Fruit fly (Drosophila melanogaster) whole organism, embryonic: ENCODE results near the gene dsx-c73A.

Experiments
- CG10543 ChIP-seq: fragments of 200-800 bp; sonication (Bioruptor generic); optimal IDR thresholded peaks from 3 replicates; lab custom pipeline; 2017; ENCODE audit warnings: missing biosample characterization, mild to moderate bottlenecking, missing genetic modification characterization, moderate library complexity
- CG12219 ChIP-seq: fragments of 200-800 bp; sonication (Bioruptor generic); optimal IDR thresholded peaks from 3 replicates; lab custom pipeline; 2018; ENCODE audit warnings: missing biosample characterization, mild to moderate bottlenecking, missing genetic modification characterization
- CG12391 ChIP-seq: fragments of 200-800 bp; sonication (Bioruptor generic); optimal IDR thresholded peaks from 3 replicates; lab custom pipeline; 2018; ENCODE audit warnings: missing biosample characterization, mild to moderate bottlenecking, missing genetic modification characterization, moderate library complexity
- CG14710 ChIP-seq: fragments of 200-800 bp; sonication (Bioruptor generic); optimal IDR thresholded peaks from 3 replicates; lab custom pipeline; 2019; ENCODE audit warnings: missing biosample characterization, mild to moderate bottlenecking, missing genetic modification characterization, moderate library complexity
- CG1603 ChIP-seq: fragments of 200-800 bp; sonication (Bioruptor generic); optimal IDR thresholded peaks from 2 replicates; lab custom pipeline; 2019; ENCODE audit warnings: missing biosample characterization, mild to moderate bottlenecking, missing genetic modification characterization, moderate library complexity
- CG17328 ChIP-seq: fragments of 200-800 bp; sonication (Bioruptor generic); IDR thresholded peaks from 2 replicates; pipeline ENCODE4 v1.3.6; 2022; ENCODE audit warnings: missing biosample characterization, missing genetic modification characterization
- CG2199 ChIP-seq: fragments of 200-800 bp; sonication (Bioruptor generic); IDR thresholded peaks from 3 replicates; pipeline ENCODE4 v1.3.6; 2022; ENCODE audit warnings: missing biosample characterization, missing genetic modification characterization
- CG30403 ChIP-seq: fragments of 200-800 bp; sonication (Bioruptor generic); optimal IDR thresholded peaks from 3 replicates; lab custom pipeline; 2016; ENCODE audit warnings: missing biosample characterization, missing genetic modification characterization
- CG4360 ChIP-seq: fragments of 200-800 bp; sonication (Bioruptor generic); IDR thresholded peaks from 2 replicates; pipeline ENCODE4 v1.3.6; 2022; ENCODE audit warnings: missing biosample characterization, missing genetic modification characterization
- CG4854 ChIP-seq: fragments of 200-800 bp; sonication (Bioruptor generic); optimal IDR thresholded peaks from 2 replicates; lab custom pipeline; 2016; ENCODE audit warnings: missing biosample characterization, missing genetic modification characterization, inconsistent platforms
- CG6813 ChIP-seq: fragments of 200-800 bp; sonication (Bioruptor generic); optimal IDR thresholded peaks from 2 replicates; lab custom pipeline; 2017; ENCODE audit warnings: missing biosample characterization, missing genetic modification characterization, mild to moderate bottlenecking, moderate library complexity, missing genetic modification reagents
- CG7271 ChIP-seq: fragments of 200-800 bp; sonication (Bioruptor generic); optimal IDR thresholded peaks from 2 replicates; lab custom pipeline; 2018; ENCODE audit warnings: missing biosample characterization, mild to moderate bottlenecking, missing genetic modification characterization, moderate library complexity
- CG9876 ChIP-seq: fragments of 200-800 bp; sonication (Bioruptor generic); optimal IDR thresholded peaks from 2 replicates; lab custom pipeline; 2016; ENCODE audit warnings: missing biosample characterization, missing genetic modification characterization
- E2f1 ChIP-seq: fragments of 200-800 bp; sonication (Bioruptor generic); IDR thresholded peaks from 2 replicates; pipeline ENCODE4 v1.3.6; 2022; ENCODE audit warnings: missing biosample characterization, missing genetic modification characterization
- Elba2 ChIP-seq: fragments of 200-800 bp; sonication (Bioruptor generic); optimal IDR thresholded peaks from 3 replicates; lab custom pipeline; 2016; ENCODE audit warnings: missing biosample characterization, missing genetic modification characterization
- Hey ChIP-seq: fragments of 200-800 bp; sonication (Bioruptor generic); optimal IDR thresholded peaks from 3 replicates; lab custom pipeline; 2018; ENCODE audit warnings: missing biosample characterization, mild to moderate bottlenecking, missing genetic modification characterization
- Kr ChIP-seq: fragments of 200-800 bp; sonication (Bioruptor generic); optimal IDR thresholded peaks from 2 replicates; lab custom pipeline; 2017; ENCODE audit warnings: missing biosample characterization, mild to moderate bottlenecking, missing genetic modification characterization
- MBD-R2 ChIP-seq: fragments of 200-800 bp; sonication (Bioruptor generic); IDR thresholded peaks from 2 replicates; pipeline ENCODE4 v1.3.6; 2022; ENCODE audit warnings: missing biosample characterization, missing genetic modification characterization
- Med ChIP-seq: fragments of 200-800 bp; sonication (Bioruptor generic); peaks from one replicate; lab custom pipeline; 2016; ENCODE audit warnings: missing biosample characterization, missing genetic modification characterization, mild to moderate bottlenecking, inconsistent platforms, moderate library complexity
- NC2β ChIP-seq: fragments of 200-800 bp; sonication (Bioruptor generic); optimal IDR thresholded peaks from 2 replicates; lab custom pipeline; 2016; ENCODE audit warnings: missing biosample characterization, missing genetic modification characterization
- Stat92E ChIP-seq, 3 experiments: fragments of >200 bp in 2 of 3; fragments of 200-800 bp in 1 of 3; sonication (Bioruptor generic) in 1 of 3; optimal IDR thresholded peaks; 2 replicates each; lab custom pipeline; 2017 to 2019; ENCODE audit warnings: missing biosample characterization in 3 of 3, missing genetic modification characterization in 3 of 3, mild to moderate bottlenecking in 1 of 3, moderate library complexity in 1 of 3
- Xrp1 ChIP-seq: fragments of 200-800 bp; sonication (Bioruptor generic); IDR thresholded peaks from 2 replicates; pipeline ENCODE4 v1.3.6; 2022; ENCODE audit warnings: missing biosample characterization, missing genetic modification characterization
- YL-1 ChIP-seq: fragments of 200-800 bp; sonication (Bioruptor generic); optimal IDR thresholded peaks from 3 replicates; lab custom pipeline; 2017; ENCODE audit warnings: missing biosample characterization, mild to moderate bottlenecking, missing genetic modification characterization
- abd-A ChIP-seq: fragments of 200-800 bp; sonication (Bioruptor generic); optimal IDR thresholded peaks from 3 replicates; lab custom pipeline; 2019; ENCODE audit warnings: missing biosample characterization, mild to moderate bottlenecking, missing genetic modification characterization, moderate library complexity
- ara ChIP-seq: fragments of 200-800 bp; sonication (Bioruptor generic); IDR thresholded peaks from 2 replicates; pipeline ENCODE4 v1.3.6; 2022; ENCODE audit warnings: missing biosample characterization, missing genetic modification characterization
- ash1 ChIP-seq: fragments of 200-800 bp; sonication (Bioruptor generic); optimal IDR thresholded peaks from 2 replicates; lab custom pipeline; 2018; ENCODE audit warnings: missing biosample characterization, mild to moderate bottlenecking, missing genetic modification characterization
- bowl ChIP-seq: fragments of 200-800 bp; sonication (Bioruptor generic); IDR thresholded peaks from 2 replicates; pipeline ENCODE4 v1.3.6; 2022; ENCODE audit warnings: missing biosample characterization, missing genetic modification characterization
- chinmo ChIP-seq: fragments of 200-800 bp; sonication (Bioruptor generic); IDR thresholded peaks from 4 replicates; pipeline ENCODE4 v1.3.6; 2022; ENCODE audit warnings: missing biosample characterization, missing genetic modification characterization; ENCODE audit not compliant: partially characterized antibody
- chn ChIP-seq: fragments of 200-800 bp; sonication (Bioruptor generic); optimal IDR thresholded peaks from 2 replicates; lab custom pipeline; 2016; ENCODE audit warnings: missing biosample characterization, missing genetic modification characterization
- corto ChIP-seq: fragments of 200-800 bp; sonication (Bioruptor generic); optimal IDR thresholded peaks from 2 replicates; lab custom pipeline; 2016; ENCODE audit warnings: missing biosample characterization, mild to moderate bottlenecking, missing genetic modification characterization, moderate library complexity
- fd102C ChIP-seq: fragments of 200-800 bp; sonication (Bioruptor generic); optimal IDR thresholded peaks from 2 replicates; lab custom pipeline; 2018; ENCODE audit warnings: missing biosample characterization, mild to moderate bottlenecking, missing genetic modification characterization, moderate library complexity
- gcm ChIP-seq: fragments of 200-800 bp; sonication (Bioruptor generic); optimal IDR thresholded peaks from 2 replicates; lab custom pipeline; 2019; ENCODE audit warnings: missing biosample characterization, mild to moderate bottlenecking, missing genetic modification characterization, moderate library complexity
- grau ChIP-seq: fragments of 200-800 bp; optimal IDR thresholded peaks from 3 replicates; lab custom pipeline; 2019; ENCODE audit warnings: missing biosample characterization, mild to moderate bottlenecking, missing genetic modification characterization, moderate library complexity
- insv ChIP-seq, 2 experiments: fragments of 200-800 bp; sonication (Bioruptor generic); optimal IDR thresholded peaks; 3 replicates each; lab custom pipeline; 2016 to 2018; ENCODE audit warnings: missing biosample characterization in 2 of 2, missing genetic modification characterization in 2 of 2
- lola ChIP-seq, 3 experiments: fragments of >200 bp in 2 of 3; fragments of 200-800 bp in 1 of 3; sonication (Bioruptor generic) in 1 of 3; optimal IDR thresholded peaks; 2 replicates each; lab custom pipeline; 2017 to 2019; ENCODE audit warnings: missing biosample characterization in 3 of 3, missing genetic modification characterization in 3 of 3, mild to moderate bottlenecking in 1 of 3, moderate library complexity in 1 of 3
- maf-S ChIP-seq: fragments of 200-800 bp; sonication (Bioruptor generic); optimal IDR thresholded peaks from 2 replicates; lab custom pipeline; 2016; ENCODE audit warnings: missing biosample characterization, missing genetic modification characterization
- prd ChIP-seq, 3 experiments: fragments of >200 bp in 2 of 3; fragments of 200-800 bp in 1 of 3; sonication (Bioruptor generic) in 1 of 3; optimal IDR thresholded peaks in 2 of 3; IDR thresholded peaks in 1 of 3; 2 replicates in 2 of 3; 3 replicates in 1 of 3; pipeline versions ENCODE4 v1.3.6 to Lab custom; 2017 to 2022; ENCODE audit warnings: missing biosample characterization in 1 of 3, missing genetic modification characterization in 1 of 3
- pzg ChIP-seq: fragments of 200-800 bp; sonication (Bioruptor generic); optimal IDR thresholded peaks from 3 replicates; lab custom pipeline; 2018; ENCODE audit warnings: missing biosample characterization, mild to moderate bottlenecking, missing genetic modification characterization, moderate library complexity
- ranshi ChIP-seq: fragments of 200-800 bp; sonication (Bioruptor generic); IDR thresholded peaks from 2 replicates; pipeline ENCODE4 v1.3.6; 2022; ENCODE audit warnings: missing biosample characterization, missing genetic modification characterization
- rib ChIP-seq: fragments of 200-800 bp; sonication (Bioruptor generic); IDR thresholded peaks from 2 replicates; pipeline ENCODE4 v1.3.6; 2022; ENCODE audit warnings: missing biosample characterization, missing genetic modification characterization
- salm ChIP-seq: fragments of 200-800 bp; sonication (Bioruptor generic); optimal IDR thresholded peaks from 2 replicates; lab custom pipeline; 2018; ENCODE audit warnings: missing biosample characterization, mild to moderate bottlenecking, missing genetic modification characterization
- sd ChIP-seq: fragments of 200-800 bp; sonication (Bioruptor generic); optimal IDR thresholded peaks from 3 replicates; lab custom pipeline; 2018; ENCODE audit warnings: missing biosample characterization, mild to moderate bottlenecking, missing genetic modification characterization, moderate library complexity
- sens ChIP-seq: fragments of 200-800 bp; sonication (Bioruptor generic); peaks from one replicate; lab custom pipeline; 2016; ENCODE audit warnings: missing biosample characterization, missing genetic modification characterization
- seq ChIP-seq: fragments of 200-800 bp; sonication (Bioruptor generic); IDR thresholded peaks from 2 replicates; pipeline ENCODE4 v1.3.6; 2022; ENCODE audit warnings: missing biosample characterization, missing genetic modification characterization
- sqz ChIP-seq: fragments of 200-800 bp; sonication (Bioruptor generic); optimal IDR thresholded peaks from 3 replicates; lab custom pipeline; 2018; ENCODE audit warnings: missing biosample characterization, mild to moderate bottlenecking, missing genetic modification characterization
- twi ChIP-seq: fragments of 200-800 bp; optimal IDR thresholded peaks from 2 replicates; lab custom pipeline; 2019; ENCODE audit warnings: missing biosample characterization, mild to moderate bottlenecking, missing genetic modification characterization, moderate library complexity
- wek ChIP-seq: fragments of 200-800 bp; sonication (Bioruptor generic); optimal IDR thresholded peaks from 3 replicates; lab custom pipeline; 2018; ENCODE audit warnings: missing biosample characterization, mild to moderate bottlenecking, missing genetic modification characterization, moderate library complexity

dsx-c73A gene

DNA sequence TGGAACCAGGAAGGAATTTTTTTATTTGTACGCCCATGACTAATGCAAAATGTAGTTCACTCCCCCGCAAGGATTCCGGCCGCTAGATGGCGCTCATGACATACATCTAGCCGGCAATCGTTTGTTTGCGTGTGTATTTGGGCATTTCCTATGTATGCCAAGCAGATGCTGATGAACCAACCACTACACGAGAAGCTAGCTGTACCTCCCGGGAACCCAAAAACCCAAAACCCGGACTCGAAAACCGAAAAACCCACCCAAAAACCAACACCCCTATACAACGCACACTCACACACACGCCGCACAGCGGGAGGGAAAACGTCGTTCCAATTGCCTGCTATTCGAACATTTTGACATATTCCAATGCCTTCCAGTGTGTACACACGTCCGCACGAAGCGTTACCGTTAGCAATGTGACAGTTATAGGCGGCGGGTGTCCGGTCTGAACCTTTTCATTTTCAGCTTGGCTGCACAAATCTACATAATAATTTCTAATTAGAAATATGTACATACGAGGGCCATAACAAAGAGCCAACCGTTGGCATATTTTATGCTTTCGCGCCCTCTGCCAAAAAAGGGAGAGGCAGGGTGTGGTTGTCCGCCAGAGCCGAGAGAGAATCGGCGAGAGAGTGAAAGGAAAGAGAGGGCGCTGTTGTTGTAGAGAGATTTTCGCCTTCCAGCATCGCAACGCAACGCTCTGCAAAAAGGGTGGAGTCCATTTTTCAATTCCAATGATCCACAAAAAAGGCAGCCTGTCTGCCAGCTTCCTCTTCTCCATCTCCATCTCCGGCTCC, 43.7 kb downstream of the dsx-c73A start (continued):
- TF ChIP-seq ranshi (GFP tag; lab: Robert Waterston, UW) (no peak), insv (GFP tag; optimal IDR thresholded peaks at IDR 0.05; lab: Kevin White, UChicago) (peak in 1 of 2 experiments; percentile 94), maf-S (no peak), ash1 (GFP tag; lab: Kevin White, UChicago) (no peak), CG4360 (peak; percentile 84), CG7271 (tag; lab: Kevin White, UChicago) (no peak), grau (tag; lab: Kevin White, UChicago) (peak; percentile 4), ara (GFP tag; lab: Robert Waterston, UW) (0 out of 2 replicates have a peak, but pooled peaks have one; percentile 36), CG9876 (GFP tag; lab: Kevin White, UChicago) (no peak), wek (no peak), CG17328 (0 out of 2 replicates have a peak, but pooled peaks have one; percentile 11), NC2β (no peak), seq (GFP tag; lab: Robert Waterston, UW) (peak; percentile 49; the same call in 1 of the 2 replicates), sqz (peak; percentile 37), E2f1 (GFP tag; lab: Robert Waterston, UW) (no peak), corto (peak; percentile 5), CG10543 (GFP tag; lab: Kevin White, UChicago) (peak; percentile 25), CG1603 (tag; lab: Kevin White, UChicago) (no peak), CG12219 (GFP tag; lab: Kevin White, UChicago) (peak; percentile 1), YL-1 (GFP tag; lab: Kevin White, UChicago) (peak; percentile 31), twi (tag; lab: Kevin White, UChicago) (peak; percentile 90), CG2199 (GFP tag; lab: Robert Waterston, UW) (peak; percentile 84; the same call in 2 of the 3 replicates), CG6813 (GFP tag; lab: Kevin White, UChicago) (no peak), chinmo (GFP tag; lab: Robert Waterston, UW) (peak; percentile 56; the same call in 1 of the 4 replicates), pzg (GFP tag; lab: Kevin White, UChicago) (no peak), prd (optimal IDR thresholded peaks at IDR 0.05; lab: Kevin White, UChicago) (no peak), prd (GFP tag; IDR thresholded peaks at IDR 0.05; lab: Robert Waterston, UW) (peak; percentile 8; the same call in 1 of the 3 replicates), bowl (GFP tag; lab: Robert Waterston, UW) (no peak), Kr (GFP tag; lab: Kevin White, UChicago) (peak; percentile 1), abd-A (tag; lab: Kevin White, UChicago) (peak; percentile 74), Med (no peak), lola (GFP tag; optimal IDR thresholded peaks at IDR 0.05; lab: Kevin White, UChicago) (no peak), sens (peak; percentile 85), fd102C (GFP tag; lab: Kevin White, UChicago) (no peak), rib (GFP tag; lab: Robert Waterston, UW) (peak; percentile 51; the same call in 1 of the 2 replicates), Hey (peak; percentile 68), chn (GFP tag; lab: Kevin White, UChicago) (no peak), CG4854 (GFP tag; lab: Kevin White, UChicago) (no peak), CG14710 (tag; lab: Kevin White, UChicago) (peak; percentile 99), MBD-R2 (GFP tag; lab: Robert Waterston, UW) (0 out of 2 replicates have a peak, but pooled peaks have one; percentile 13), Stat92E (GFP tag; optimal IDR thresholded peaks at IDR 0.05; lab: Kevin White, UChicago) (no peak), Elba2 (peak; percentile 83), CG12391 (tag; lab: Kevin White, UChicago) (no peak), salm (tag; lab: Kevin White, UChicago) (no peak), gcm (GFP tag; lab: Kevin White, UChicago) (peak; percentile 34), CG30403 (GFP tag; lab: Kevin White, UChicago) (no peak), sd (tag; lab: Kevin White, UChicago) (peak; percentile 36), Xrp1 (GFP tag; lab: Robert Waterston, UW) (no peak)
